Worm (Caenorhabditis elegans): ENCODE measurements around the gene C06E7.2.

- TF ChIP-seq tab-1 (GFP tag; IDR thresholded peaks at IDR 0.05) (no peak), cog-1 (tag; optimal IDR thresholded peaks at IDR 0.05) (no peak), T22C8.4 (GFP tag; IDR thresholded peaks at IDR 0.05) (no peak), ztf-29 (GFP tag; IDR thresholded peaks at IDR 0.05) (no peak)
These were observed 8.9 kb downstream of the C06E7.2 start, which contains the start of gene sams-3 for ce11 chrIV:5847986-5848707.
